Worm (Caenorhabditis elegans) whole organism, late embryonic: Measurements from ENCODE around the gene acs-5.

Experiments
- C38D4.7 ChIP-seq: fragments of 200-800 bp; sonication (Bioruptor generic); optimal IDR thresholded peaks from 2 replicates; lab custom pipeline; 2018; ENCODE audit warnings: mild to moderate bottlenecking, missing genetic modification characterization, moderate library complexity, missing compliant biosample characterization
- K02D7.2 ChIP-seq: sonication (generic microtip); optimal IDR thresholded peaks from 2 replicates; lab custom pipeline; 2017; ENCODE audit warnings: mild to moderate bottlenecking, missing genetic modification characterization, missing compliant biosample characterization
- K09A11.1 ChIP-seq: sonication (generic microtip); optimal IDR thresholded peaks from 2 replicates; lab custom pipeline; 2017; ENCODE audit warnings: antibody characterized with exemption, mild to moderate bottlenecking, missing genetic modification characterization, missing compliant biosample characterization; ENCODE audit not compliant: insufficient read depth
- T23F11.4 ChIP-seq: fragments of 200-800 bp; sonication (Bioruptor generic); optimal IDR thresholded peaks from 2 replicates; lab custom pipeline; 2018; ENCODE audit warnings: mild to moderate bottlenecking, missing genetic modification characterization, missing compliant biosample characterization
- Y22D7AL.16 ChIP-seq: sonication (generic microtip); optimal IDR thresholded peaks from 2 replicates; lab custom pipeline; 2016; ENCODE audit warnings: missing genetic modification characterization, missing compliant biosample characterization
- ahr-1 ChIP-seq: sonication (generic microtip); optimal IDR thresholded peaks from 2 replicates; lab custom pipeline; 2016; ENCODE audit warnings: missing genetic modification characterization, missing compliant biosample characterization
- ama-1 ChIP-seq: fragments of 150-350 bp; optimal IDR thresholded peaks from 2 replicates; lab custom pipeline; 2014
- ceh-19 ChIP-seq: fragments of 200-800 bp; sonication (Bioruptor generic); optimal IDR thresholded peaks from 2 replicates; lab custom pipeline; 2018; ENCODE audit warnings: mild to moderate bottlenecking, missing genetic modification characterization, missing compliant biosample characterization
- ceh-22 ChIP-seq: sonication (generic microtip); optimal IDR thresholded peaks from 2 replicates; lab custom pipeline; 2017; ENCODE audit warnings: missing biosample characterization, missing genetic modification characterization
- ceh-30 ChIP-seq: fragments of 150-350 bp; optimal IDR thresholded peaks from 2 replicates; lab custom pipeline; 2014; ENCODE audit warnings: missing biosample characterization, missing genetic modification characterization
- ceh-45 ChIP-seq: fragments of 200-800 bp; sonication (Bioruptor generic); IDR thresholded peaks from 2 replicates; pipeline ENCODE4 v1.3.6; 2022; ENCODE audit warnings: missing genetic modification reagents, missing genetic modification characterization, missing compliant biosample characterization
- ceh-6 ChIP-seq: fragments of 200-800 bp; sonication (Bioruptor generic); optimal IDR thresholded peaks from 2 replicates; lab custom pipeline; 2018; ENCODE audit warnings: mild to moderate bottlenecking, missing genetic modification characterization, missing compliant biosample characterization
- che-1 ChIP-seq: sonication (generic microtip); optimal IDR thresholded peaks from 2 replicates; lab custom pipeline; 2016; ENCODE audit warnings: mild to moderate bottlenecking, missing genetic modification characterization, missing compliant biosample characterization
- dmd-4 ChIP-seq: sonication (generic microtip); optimal IDR thresholded peaks from 2 replicates; lab custom pipeline; 2016; ENCODE audit warnings: borderline replicate concordance, missing genetic modification characterization, missing compliant biosample characterization
- elt-4 ChIP-seq: sonication (generic microtip); optimal IDR thresholded peaks from 2 replicates; lab custom pipeline; 2016; ENCODE audit warnings: missing genetic modification characterization, missing compliant biosample characterization
- ets-4 ChIP-seq: sonication (generic microtip); optimal IDR thresholded peaks from 2 replicates; lab custom pipeline; 2016; ENCODE audit warnings: missing genetic modification characterization, missing compliant biosample characterization
- fax-1 ChIP-seq: sonication (generic microtip); optimal IDR thresholded peaks from 2 replicates; lab custom pipeline; 2016; ENCODE audit warnings: missing genotype, missing genetic modification characterization, missing compliant biosample characterization
- fkh-6 ChIP-seq: sonication (generic microtip); optimal IDR thresholded peaks from 2 replicates; lab custom pipeline; 2016; ENCODE audit warnings: missing genetic modification characterization, missing compliant biosample characterization
- hlh-6 ChIP-seq: sonication (generic microtip); optimal IDR thresholded peaks from 2 replicates; lab custom pipeline; 2016; ENCODE audit warnings: missing genotype, missing genetic modification characterization, missing compliant biosample characterization
- madf-2 ChIP-seq: sonication (generic microtip); optimal IDR thresholded peaks from 2 replicates; lab custom pipeline; 2017; ENCODE audit warnings: missing genetic modification characterization, missing compliant biosample characterization
- mec-3 ChIP-seq: sonication (generic microtip); optimal IDR thresholded peaks from 2 replicates; lab custom pipeline; 2016; ENCODE audit warnings: borderline replicate concordance, missing genetic modification characterization, missing compliant biosample characterization
- nhr-11 ChIP-seq: fragments of 150-350 bp; optimal IDR thresholded peaks from 2 replicates; lab custom pipeline; 2014; ENCODE audit warnings: missing biosample characterization, missing genetic modification characterization
- nhr-232 ChIP-seq: sonication (generic microtip); optimal IDR thresholded peaks from 2 replicates; lab custom pipeline; 2016; ENCODE audit warnings: missing genetic modification characterization, missing compliant biosample characterization
- npax-4 ChIP-seq: sonication (generic microtip); optimal IDR thresholded peaks from 2 replicates; lab custom pipeline; 2016; ENCODE audit warnings: missing genetic modification characterization, missing compliant biosample characterization
- odd-2 ChIP-seq: sonication (generic microtip); optimal IDR thresholded peaks from 2 replicates; lab custom pipeline; 2017; ENCODE audit warnings: antibody characterized with exemption, mild to moderate bottlenecking, missing genetic modification characterization, missing compliant biosample characterization
- pag-3 ChIP-seq: sonication (generic microtip); optimal IDR thresholded peaks from 2 replicates; lab custom pipeline; 2016; ENCODE audit warnings: missing compliant biosample characterization, missing genetic modification characterization, borderline replicate concordance
- pat-9 ChIP-seq: fragments of 200-800 bp; sonication (Bioruptor generic); optimal IDR thresholded peaks from 2 replicates; lab custom pipeline; 2018; ENCODE audit warnings: mild to moderate bottlenecking, missing genetic modification characterization, moderate library complexity, missing compliant biosample characterization
- pax-1 ChIP-seq: fragments of 150-350 bp; optimal IDR thresholded peaks from 2 replicates; lab custom pipeline; 2014; ENCODE audit warnings: missing biosample characterization, missing genetic modification characterization
- pros-1 ChIP-seq: fragments of 150-350 bp; optimal IDR thresholded peaks from 2 replicates; lab custom pipeline; 2014; ENCODE audit warnings: missing biosample characterization, missing genetic modification reagents, missing genetic modification characterization
- sdc-2 ChIP-seq: sonication (generic microtip); optimal IDR thresholded peaks from 2 replicates; lab custom pipeline; 2016; ENCODE audit warnings: missing genotype, missing genetic modification characterization, missing compliant biosample characterization
- sox-2 ChIP-seq: fragments of 200-800 bp; sonication (Bioruptor generic); IDR thresholded peaks from 2 replicates; pipeline ENCODE4 v1.3.6; 2022; ENCODE audit warnings: missing genetic modification reagents, missing genetic modification characterization, missing compliant biosample characterization
- sox-4 ChIP-seq: sonication (generic microtip); optimal IDR thresholded peaks from 2 replicates; lab custom pipeline; 2017; ENCODE audit warnings: mild to moderate bottlenecking, missing genetic modification characterization, inconsistent platforms, missing compliant biosample characterization
- tbx-7 ChIP-seq: sonication (generic microtip); optimal IDR thresholded peaks from 2 replicates; lab custom pipeline; 2016; ENCODE audit warnings: missing genotype, missing genetic modification characterization, missing compliant biosample characterization
- unc-3 ChIP-seq, 2 experiments: fragments of 200-800 bp in 1 of 2; sonication (Bioruptor generic) in 1 of 2; sonication (generic microtip) in 1 of 2; conservative IDR thresholded peaks in 1 of 2; optimal IDR thresholded peaks in 1 of 2; 2 replicates each; pipeline versions ENCODE4 v1.3.6 to Lab custom; 2016 to 2022; ENCODE audit warnings: missing compliant biosample characterization in 2 of 2, missing genetic modification characterization in 2 of 2, missing genetic modification reagents in 1 of 2
- unc-55 ChIP-seq: sonication (generic microtip); optimal IDR thresholded peaks from 2 replicates; lab custom pipeline; 2017; ENCODE audit warnings: missing biosample characterization, missing genetic modification reagents, missing genetic modification characterization
- unc-86 ChIP-seq: sonication (generic microtip); optimal IDR thresholded peaks from 2 replicates; lab custom pipeline; 2016; ENCODE audit warnings: missing genetic modification characterization, missing compliant biosample characterization
- zip-5 ChIP-seq: sonication (generic microtip); optimal IDR thresholded peaks from 2 replicates; lab custom pipeline; 2016; ENCODE audit warnings: missing genetic modification characterization, missing compliant biosample characterization
- ztf-16 ChIP-seq: sonication (generic microtip); optimal IDR thresholded peaks from 2 replicates; lab custom pipeline; 2017; ENCODE audit warnings: missing genetic modification characterization, missing compliant biosample characterization

The acs-5 gene

DNA sequence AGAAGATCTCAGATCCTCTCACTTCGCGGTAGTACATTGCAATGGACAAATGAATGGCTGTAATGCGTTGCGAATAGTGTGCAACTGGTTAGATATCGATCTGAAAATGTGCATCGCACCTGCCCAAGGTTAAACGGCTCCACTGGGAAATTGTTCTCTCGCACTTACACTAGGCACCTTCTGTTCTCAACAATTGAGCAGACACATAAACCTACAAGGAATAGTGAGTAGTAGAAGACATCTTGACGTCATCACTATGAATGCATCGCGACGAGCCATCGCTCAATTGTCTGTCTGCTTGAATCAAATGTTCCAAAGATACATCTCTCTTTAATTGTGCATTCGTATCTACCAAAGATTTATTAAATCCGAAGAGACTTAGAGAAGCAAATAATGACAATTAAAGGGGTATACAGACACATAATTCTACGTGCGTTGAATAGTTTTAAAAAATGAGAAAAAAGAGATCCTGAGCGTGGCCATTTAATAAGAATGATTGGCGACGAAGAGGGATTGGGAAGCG lies 19.7 kb upstream of the acs-5 start, which contains the start of gene T05D4.2:
TSS of gene T05D4.2 (minus strand) at position 83 of the 523 bp plus-strand sequence.
- TF ChIP-seq sox-2 (GFP tag; lab: Robert Waterston, UW) = no peak
- TF ChIP-seq che-1 = no peak
- no peak for TF ChIP-seq unc-86 (tag; lab: Kevin White, UChicago)

DNA sequence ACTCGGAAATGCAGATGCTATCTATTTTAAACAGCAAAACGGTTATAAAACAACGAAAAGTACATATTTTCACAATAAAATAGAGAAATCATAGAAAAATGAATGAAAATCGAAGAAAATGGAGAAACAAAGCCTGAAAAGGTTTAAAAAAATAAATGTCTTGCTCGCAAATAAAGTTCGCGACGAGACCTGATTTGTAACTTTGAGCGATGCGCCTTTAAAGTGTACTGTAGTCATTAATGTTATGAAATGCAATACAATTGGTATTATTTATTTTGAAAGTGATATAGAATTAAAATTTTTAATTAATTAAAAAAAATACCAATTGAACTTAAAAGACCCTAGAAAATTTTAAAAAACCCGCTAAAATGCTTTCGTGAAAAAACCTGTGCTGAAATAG lies 17.9 kb upstream of the acs-5 start:
- no peak for TF ChIP-seq K02D7.2 (tag; lab: Kevin White, UChicago)
- no peak for TF ChIP-seq ahr-1 (tag; lab: Kevin White, UChicago)
- TF ChIP-seq ztf-16 (tag; lab: Kevin White, UChicago) = no peak
- TF ChIP-seq T23F11.4 (GFP tag; lab: Kevin White, UChicago) = no peak

DNA sequence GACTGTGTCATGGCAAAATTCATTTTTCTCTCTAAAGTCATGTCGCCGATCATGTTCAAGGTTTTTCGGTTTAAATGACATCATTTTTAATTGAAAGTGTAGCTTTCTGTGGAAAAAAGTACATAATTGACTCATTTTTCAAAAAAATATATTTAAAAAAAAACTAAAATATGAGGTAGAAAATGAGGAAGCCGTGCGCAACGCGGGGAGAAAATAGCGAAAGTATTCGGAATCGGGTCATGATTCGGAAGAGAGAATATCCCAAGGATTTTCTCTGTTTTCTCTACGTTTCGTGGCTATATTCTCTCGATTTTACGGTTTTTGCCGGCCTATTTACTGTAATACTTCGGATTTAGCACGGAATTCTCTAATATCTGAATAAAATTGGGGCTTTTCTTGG lies 17.4 kb upstream of the acs-5 start:
- TF ChIP-seq ceh-19 (no peak), madf-2 (tag; lab: Kevin White, UChicago) (no peak), tbx-7 (no peak), unc-3 (GFP tag; conservative IDR thresholded peaks at IDR 0.05; lab: Robert Waterston, UW) (no peak), unc-3 (tag; optimal IDR thresholded peaks at IDR 0.05; lab: Kevin White, UChicago) (no peak), K09A11.1 (tag; lab: Kevin White, UChicago) (no peak), C38D4.7 (GFP tag; lab: Kevin White, UChicago) (no peak), ceh-22 (tag; lab: Kevin White, UChicago) (no peak), nhr-11 (tag; lab: Kevin White, UChicago) (no peak), ceh-30 (tag; lab: Kevin White, UChicago) (no peak), odd-2 (tag; lab: Kevin White, UChicago) (no peak), Y22D7AL.16 (tag; lab: Kevin White, UChicago) (no peak), ceh-45 (GFP tag; lab: Robert Waterston, UW) (no peak), npax-4 (no peak), pros-1 (tag; lab: Kevin White, UChicago) (no peak), elt-4 (tag; lab: Kevin White, UChicago) (no peak), pat-9 (tag; lab: Kevin White, UChicago) (no peak), ets-4 (no peak), zip-5 (tag; lab: Kevin White, UChicago) (no peak), hlh-6 (tag; lab: Kevin White, UChicago) (no peak), sox-4 (no peak)

DNA sequence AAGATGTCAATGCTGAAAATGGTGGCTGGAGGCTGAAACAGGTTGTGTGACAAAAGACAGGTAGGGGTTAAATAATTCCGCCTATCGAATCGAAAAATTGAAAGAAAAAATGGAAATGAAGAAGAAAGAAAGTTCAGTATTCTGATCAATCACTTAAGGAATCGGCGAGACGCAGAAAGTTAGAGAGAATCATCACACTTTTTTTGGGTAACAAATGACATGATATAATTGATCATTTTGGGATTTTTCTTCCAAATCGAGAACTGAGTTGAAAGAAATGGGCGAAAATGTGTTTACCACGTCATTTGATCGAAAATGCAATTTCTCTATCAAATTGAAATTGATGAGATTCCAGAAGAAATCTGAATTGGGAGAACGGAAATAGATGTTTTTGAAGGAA lies 12.7 kb upstream of the acs-5 start:
- no peak for TF ChIP-seq madf-2 (tag; lab: Kevin White, UChicago)
- TF ChIP-seq sox-2 (GFP tag; lab: Robert Waterston, UW) = no peak
- TF ChIP-seq K02D7.2 (tag; lab: Kevin White, UChicago) = no peak
- no peak for TF ChIP-seq pros-1 (tag; lab: Kevin White, UChicago)
- no peak for TF ChIP-seq mec-3 (tag; lab: Kevin White, UChicago)
- no peak for TF ChIP-seq zip-5 (tag; lab: Kevin White, UChicago)
- no peak for TF ChIP-seq unc-3 (GFP tag; conservative IDR thresholded peaks at IDR 0.05; lab: Robert Waterston, UW)
- TF ChIP-seq unc-3 (tag; optimal IDR thresholded peaks at IDR 0.05; lab: Kevin White, UChicago) = no peak
- no peak for TF ChIP-seq ceh-6
- TF ChIP-seq ama-1 (lab: Kevin White, UChicago) = no peak
- TF ChIP-seq odd-2 (tag; lab: Kevin White, UChicago) = no peak
- TF ChIP-seq, all 69 proteins: peak for 0

DNA sequence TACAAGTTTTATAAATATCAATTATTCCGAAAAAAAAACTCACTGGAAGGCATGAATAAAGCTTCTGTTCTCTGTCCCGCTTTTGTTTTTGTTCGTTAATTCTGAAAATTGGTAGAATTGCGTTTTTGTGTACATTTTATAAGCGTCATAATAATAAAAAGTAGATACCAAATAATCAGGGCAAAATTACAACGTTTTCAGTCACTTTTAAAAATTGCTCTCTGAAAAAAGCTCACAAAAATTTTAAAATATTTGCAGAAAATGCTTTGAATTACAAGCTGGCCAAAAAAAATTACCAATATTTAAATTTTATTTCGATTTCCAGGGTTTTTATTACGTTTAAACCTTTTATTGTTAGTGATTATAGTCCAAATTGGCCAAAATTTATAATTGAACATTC lies 11.9 kb upstream of the acs-5 start, which contains the start of gene scav-2:
TSS of gene scav-2 (minus strand) at position 101 of the 400 bp plus-strand sequence.
- no peak for TF ChIP-seq pax-1 (tag; lab: Kevin White, UChicago)
- no peak for TF ChIP-seq zip-5 (tag; lab: Kevin White, UChicago)
- no peak for TF ChIP-seq unc-55
- no peak for TF ChIP-seq fkh-6 (tag; lab: Kevin White, UChicago)
- no peak for TF ChIP-seq sdc-2
- no peak for TF ChIP-seq ceh-6
- TF ChIP-seq nhr-232 = no peak
- no peak for TF ChIP-seq fax-1 (tag; lab: Kevin White, UChicago)
- TF ChIP-seq odd-2 (tag; lab: Kevin White, UChicago) = no peak
- no peak for TF ChIP-seq ceh-45 (GFP tag; lab: Robert Waterston, UW)
- no peak for TF ChIP-seq pros-1 (tag; lab: Kevin White, UChicago)
- TF ChIP-seq dmd-4 (tag; lab: Kevin White, UChicago) = no peak
- TF ChIP-seq pag-3 (tag; lab: Kevin White, UChicago) = no peak
